Fruit fly (Drosophila melanogaster): ENCODE results near the gene CG6833.

dm6 chr3L:14036867-14037313 is 14.1 kb upstream of the CG6833 start, which contains the start of gene Hsp110:
- TF ChIP-seq chm (GFP tag; IDR thresholded peaks at IDR 0.05) (no peak), CG7556 (GFP tag; optimal IDR thresholded peaks at IDR 0.05) (no peak), CG18262 (tag; optimal IDR thresholded peaks at IDR 0.05) (no peak), CTCF (GFP tag; optimal IDR thresholded peaks at IDR 0.05) (peak; percentile 9), CG13775 (GFP tag; optimal IDR thresholded peaks at IDR 0.05) (no peak), Fer1 (GFP tag; optimal IDR thresholded peaks at IDR 0.05) (peak; percentile 55), Hr51 (GFP tag; optimal IDR thresholded peaks at IDR 0.05) (no peak), trh (GFP tag; optimal IDR thresholded peaks at IDR 0.05) (no peak), peb (GFP tag; IDR thresholded peaks at IDR 0.05) (no peak), HLH54F (GFP tag; optimal IDR thresholded peaks at IDR 0.05) (no peak), CG17328 (GFP tag; IDR thresholded peaks at IDR 0.05) (peak; percentile 25; the same call in 1 of the 2 replicates), Xbp1 (GFP tag; optimal IDR thresholded peaks at IDR 0.05) (peak; percentile 5)

Data from whole organism, embryonic.